Fruit fly (Drosophila melanogaster) whole organism, embryonic: ENCODE results near the gene brat.

ENCODE experiments used
- Awh ChIP-seq: fragments of 200-800 bp; sonication (Bioruptor generic); IDR thresholded peaks from 2 replicates; pipeline ENCODE4, ENCODE4 v1.3.6; 2022; ENCODE audit warnings: missing biosample characterization, missing genetic modification characterization
- CG10267 ChIP-seq: fragments of 200-800 bp; sonication (Bioruptor generic); optimal IDR thresholded peaks from 2 replicates; lab custom pipeline; 2018; ENCODE audit warnings: missing biosample characterization, mild to moderate bottlenecking, missing genetic modification characterization, moderate library complexity
- CG10959 ChIP-seq: fragments of 200-800 bp; sonication (Bioruptor generic); IDR thresholded peaks from 2 replicates; pipeline ENCODE4 v1.3.6; 2022; ENCODE audit warnings: missing biosample characterization, missing genetic modification characterization
- CG11504 ChIP-seq: fragments of 200-800 bp; sonication (Bioruptor generic); optimal IDR thresholded peaks from 3 replicates; lab custom pipeline; 2019; ENCODE audit warnings: missing biosample characterization, mild to moderate bottlenecking, missing genetic modification characterization, moderate library complexity
- CG12391 ChIP-seq: fragments of 200-800 bp; sonication (Bioruptor generic); optimal IDR thresholded peaks from 3 replicates; lab custom pipeline; 2018; ENCODE audit warnings: missing biosample characterization, mild to moderate bottlenecking, missing genetic modification characterization, moderate library complexity
- CG13424 ChIP-seq: fragments of 200-800 bp; sonication (Bioruptor generic); optimal IDR thresholded peaks from 2 replicates; lab custom pipeline; 2019; ENCODE audit warnings: missing biosample characterization, mild to moderate bottlenecking, missing genetic modification characterization, moderate library complexity
- CG14710 ChIP-seq: fragments of 200-800 bp; sonication (Bioruptor generic); optimal IDR thresholded peaks from 3 replicates; lab custom pipeline; 2019; ENCODE audit warnings: missing biosample characterization, mild to moderate bottlenecking, missing genetic modification characterization, moderate library complexity
- CG16815 ChIP-seq: fragments of 200-800 bp; sonication (Bioruptor generic); optimal IDR thresholded peaks from 3 replicates; lab custom pipeline; 2017; ENCODE audit warnings: missing biosample characterization, mild to moderate bottlenecking, missing genetic modification characterization
- CG17328 ChIP-seq: fragments of 200-800 bp; sonication (Bioruptor generic); IDR thresholded peaks from 2 replicates; pipeline ENCODE4 v1.3.6; 2022; ENCODE audit warnings: missing biosample characterization, missing genetic modification characterization
- CG17568 ChIP-seq: fragments of 200-800 bp; sonication (Bioruptor generic); optimal IDR thresholded peaks from 2 replicates; lab custom pipeline; 2018; ENCODE audit warnings: missing biosample characterization, mild to moderate bottlenecking, missing genetic modification characterization, moderate library complexity
- CG17829 ChIP-seq: fragments of 200-800 bp; optimal IDR thresholded peaks from 2 replicates; lab custom pipeline; 2019; ENCODE audit warnings: missing biosample characterization, mild to moderate bottlenecking, missing genetic modification characterization, moderate library complexity
- CG30403 ChIP-seq: fragments of 200-800 bp; sonication (Bioruptor generic); optimal IDR thresholded peaks from 3 replicates; lab custom pipeline; 2016; ENCODE audit warnings: missing biosample characterization, missing genetic modification characterization
- CG31441 ChIP-seq: fragments of 200-800 bp; sonication (Bioruptor generic); IDR thresholded peaks from 2 replicates; pipeline ENCODE4 v1.3.6; 2022; ENCODE audit warnings: missing biosample characterization, missing genetic modification characterization
- CG4707 ChIP-seq: fragments of 200-800 bp; sonication (Bioruptor generic); optimal IDR thresholded peaks from 2 replicates; lab custom pipeline; 2018; ENCODE audit warnings: missing biosample characterization, mild to moderate bottlenecking, missing genetic modification characterization, moderate library complexity
- CG7556 ChIP-seq: fragments of 200-800 bp; sonication (Bioruptor generic); optimal IDR thresholded peaks from 2 replicates; lab custom pipeline; 2017; ENCODE audit warnings: missing biosample characterization, mild to moderate bottlenecking, missing genetic modification characterization
- Camta ChIP-seq: fragments of 200-800 bp; sonication (Bioruptor generic); optimal IDR thresholded peaks from 2 replicates; lab custom pipeline; 2016; ENCODE audit warnings: missing biosample characterization, missing genetic modification characterization
- Chrac-16 ChIP-seq: fragments of 200-800 bp; sonication (Bioruptor generic); optimal IDR thresholded peaks from 3 replicates; lab custom pipeline; 2016; ENCODE audit warnings: missing biosample characterization, missing genetic modification characterization
- D ChIP-seq, 2 experiments: fragments of 200-800 bp in 1 of 2; fragments of >200 bp in 1 of 2; sonication (Bioruptor generic) in 1 of 2; optimal IDR thresholded peaks; 2 replicates in 1 of 2; 3 replicates in 1 of 2; lab custom pipeline; 2017; ENCODE audit warnings: mild to moderate bottlenecking in 1 of 2, missing biosample characterization in 1 of 2, missing genetic modification characterization in 1 of 2, missing genetic modification reagents in 1 of 2
- Dref ChIP-seq: fragments of 200-800 bp; sonication (Bioruptor generic); IDR thresholded peaks from 2 replicates; pipeline ENCODE4 v1.3.6; 2022; ENCODE audit warnings: missing biosample characterization, missing genetic modification characterization
- Fer1 ChIP-seq: fragments of 200-800 bp; sonication (Bioruptor generic); optimal IDR thresholded peaks from 2 replicates; lab custom pipeline; 2017; ENCODE audit warnings: missing biosample characterization, mild to moderate bottlenecking, missing genetic modification characterization
- Hr3 ChIP-seq: fragments of 200-800 bp; sonication (Bioruptor generic); optimal IDR thresholded peaks from 3 replicates; lab custom pipeline; 2016; ENCODE audit warnings: missing biosample characterization, missing genetic modification characterization
- Hr78 ChIP-seq, 2 experiments: fragments of 200-800 bp in 1 of 2; fragments of >200 bp in 1 of 2; sonication (Bioruptor generic) in 1 of 2; optimal IDR thresholded peaks; 2 replicates each; lab custom pipeline; 2017 to 2019; ENCODE audit warnings: missing biosample characterization in 2 of 2, missing genetic modification characterization in 2 of 2, mild to moderate bottlenecking in 1 of 2, moderate library complexity in 1 of 2
- Meics ChIP-seq: fragments of 200-800 bp; sonication (Bioruptor generic); optimal IDR thresholded peaks from 2 replicates; lab custom pipeline; 2017; ENCODE audit warnings: missing biosample characterization, mild to moderate bottlenecking, missing genetic modification characterization
- Mes4 ChIP-seq: fragments of 200-800 bp; sonication (Bioruptor generic); optimal IDR thresholded peaks from 2 replicates; lab custom pipeline; 2016; ENCODE audit warnings: missing biosample characterization, missing genetic modification characterization
- NC2β ChIP-seq: fragments of 200-800 bp; sonication (Bioruptor generic); optimal IDR thresholded peaks from 2 replicates; lab custom pipeline; 2016; ENCODE audit warnings: missing biosample characterization, missing genetic modification characterization
- Taf1 ChIP-seq: fragments of 200-800 bp; sonication (Bioruptor generic); IDR thresholded peaks from 2 replicates; pipeline ENCODE4 v1.3.6; 2022; ENCODE audit warnings: missing biosample characterization, missing genetic modification characterization
- Xrp1 ChIP-seq: fragments of 200-800 bp; sonication (Bioruptor generic); IDR thresholded peaks from 2 replicates; pipeline ENCODE4 v1.3.6; 2022; ENCODE audit warnings: missing biosample characterization, missing genetic modification characterization
- abd-A ChIP-seq: fragments of 200-800 bp; sonication (Bioruptor generic); optimal IDR thresholded peaks from 3 replicates; lab custom pipeline; 2019; ENCODE audit warnings: missing biosample characterization, mild to moderate bottlenecking, missing genetic modification characterization, moderate library complexity
- bsh ChIP-seq, 2 experiments: fragments of 200-800 bp; sonication (Bioruptor generic); optimal IDR thresholded peaks; 2 replicates each; lab custom pipeline; 2017 to 2018; ENCODE audit warnings: mild to moderate bottlenecking in 2 of 2, missing biosample characterization in 2 of 2, missing genetic modification characterization in 2 of 2, moderate library complexity in 1 of 2
- cad ChIP-seq: fragments of >200 bp; optimal IDR thresholded peaks from 2 replicates; lab custom pipeline; 2017; ENCODE audit warnings: missing biosample characterization, missing genetic modification characterization
- cwo ChIP-seq: fragments of 200-800 bp; sonication (Bioruptor generic); optimal IDR thresholded peaks from 3 replicates; lab custom pipeline; 2017; ENCODE audit warnings: missing biosample characterization, missing genetic modification characterization, mild to moderate bottlenecking, moderate library complexity, missing genetic modification reagents
- dimm ChIP-seq: fragments of 200-800 bp; sonication (Bioruptor generic); IDR thresholded peaks from 2 replicates; pipeline ENCODE4 v1.3.6; 2022; ENCODE audit warnings: missing biosample characterization, missing genetic modification characterization
- dmrt11E ChIP-seq: fragments of 200-800 bp; sonication (Bioruptor generic); optimal IDR thresholded peaks from 3 replicates; lab custom pipeline; 2018; ENCODE audit warnings: missing biosample characterization, mild to moderate bottlenecking, missing genetic modification characterization, moderate library complexity
- dmrt99B ChIP-seq: fragments of 200-800 bp; sonication (Bioruptor generic); optimal IDR thresholded peaks from 2 replicates; lab custom pipeline; 2018; ENCODE audit warnings: missing biosample characterization, mild to moderate bottlenecking, missing genetic modification characterization, moderate library complexity
- fd102C ChIP-seq: fragments of 200-800 bp; sonication (Bioruptor generic); optimal IDR thresholded peaks from 2 replicates; lab custom pipeline; 2018; ENCODE audit warnings: missing biosample characterization, mild to moderate bottlenecking, missing genetic modification characterization, moderate library complexity
- gcm ChIP-seq: fragments of 200-800 bp; sonication (Bioruptor generic); optimal IDR thresholded peaks from 2 replicates; lab custom pipeline; 2019; ENCODE audit warnings: missing biosample characterization, mild to moderate bottlenecking, missing genetic modification characterization, moderate library complexity
- gem ChIP-seq: fragments of 200-800 bp; sonication (Bioruptor generic); optimal IDR thresholded peaks from 2 replicates; lab custom pipeline; 2019; ENCODE audit warnings: missing biosample characterization, mild to moderate bottlenecking, missing genetic modification characterization, moderate library complexity
- gsb-n ChIP-seq: fragments of 200-800 bp; sonication (Bioruptor generic); optimal IDR thresholded peaks from 3 replicates; lab custom pipeline; 2018; ENCODE audit warnings: missing biosample characterization, mild to moderate bottlenecking, missing genetic modification characterization
- lbe ChIP-seq: fragments of 200-800 bp; sonication (Bioruptor generic); optimal IDR thresholded peaks from 2 replicates; lab custom pipeline; 2016; ENCODE audit warnings: missing biosample characterization, mild to moderate bottlenecking, missing genetic modification characterization
- nom ChIP-seq: fragments of 200-800 bp; sonication (Bioruptor generic); optimal IDR thresholded peaks from 2 replicates; lab custom pipeline; 2017; ENCODE audit warnings: missing biosample characterization, missing genetic modification characterization, mild to moderate bottlenecking, moderate library complexity, missing genetic modification reagents
- phol ChIP-seq: fragments of 200-800 bp; sonication (Bioruptor generic); optimal IDR thresholded peaks from 3 replicates; lab custom pipeline; 2018; ENCODE audit warnings: missing biosample characterization, mild to moderate bottlenecking, missing genetic modification characterization, moderate library complexity
- ranshi ChIP-seq: fragments of 200-800 bp; sonication (Bioruptor generic); IDR thresholded peaks from 2 replicates; pipeline ENCODE4 v1.3.6; 2022; ENCODE audit warnings: missing biosample characterization, missing genetic modification characterization
- sc ChIP-seq, 3 experiments: fragments of >200 bp in 2 of 3; fragments of 200-800 bp in 1 of 3; sonication (Bioruptor generic) in 1 of 3; optimal IDR thresholded peaks; 2 replicates in 2 of 3; 3 replicates in 1 of 3; lab custom pipeline; 2017; ENCODE audit warnings: mild to moderate bottlenecking in 1 of 3, missing biosample characterization in 1 of 3, missing genetic modification characterization in 1 of 3, missing genetic modification reagents in 1 of 3
- sens ChIP-seq: fragments of 200-800 bp; sonication (Bioruptor generic); peaks from one replicate; lab custom pipeline; 2016; ENCODE audit warnings: missing biosample characterization, missing genetic modification characterization
- tx ChIP-seq: fragments of 200-800 bp; sonication (Bioruptor generic); optimal IDR thresholded peaks from 2 replicates; lab custom pipeline; 2016; ENCODE audit warnings: missing biosample characterization, missing genetic modification characterization
- zfh1 ChIP-seq: fragments of 200-800 bp; sonication (Bioruptor generic); IDR thresholded peaks from 3 replicates; pipeline ENCODE4 v1.3.6; 2022; ENCODE audit warnings: missing biosample characterization, missing genetic modification characterization

The brat gene

DNA sequence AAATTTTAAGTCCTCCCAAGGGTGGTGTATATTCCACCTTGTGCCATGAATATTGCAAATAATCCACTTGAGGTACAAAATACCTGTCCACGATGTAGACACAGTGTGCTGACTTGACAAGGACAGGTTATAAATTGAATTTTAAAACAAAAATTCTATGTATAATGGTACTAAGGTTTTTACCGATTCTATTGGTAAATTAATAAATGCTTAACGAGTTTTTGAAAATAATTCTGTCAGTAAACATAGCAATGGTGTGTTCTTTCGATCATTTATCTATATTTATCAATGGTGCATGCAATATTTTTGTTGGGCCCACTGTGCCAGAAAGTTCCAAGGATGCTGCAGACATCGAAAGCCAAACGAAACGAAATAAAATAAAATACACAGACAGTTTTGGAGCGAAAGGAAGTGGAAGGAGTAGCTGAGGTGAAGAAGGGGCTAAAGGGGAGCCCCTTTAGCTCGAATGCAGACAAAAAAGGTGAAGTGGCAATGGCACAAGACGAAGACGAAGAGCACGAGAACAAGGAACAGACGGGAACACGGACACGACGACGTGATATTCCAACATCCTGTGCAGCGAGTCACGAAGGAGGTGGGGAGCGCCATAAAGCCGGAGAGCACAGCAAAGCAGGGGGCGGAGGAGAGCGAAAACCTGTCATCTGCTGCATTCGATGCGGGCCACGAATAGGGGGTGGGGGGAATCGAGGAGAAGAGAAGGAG lies 2.5 kb downstream of the brat start (continued):
- TF ChIP-seq CG13424 (tag; lab: Kevin White, UChicago) (peak; percentile 4), tx (GFP tag; lab: Kevin White, UChicago) (no peak), Dref (GFP tag; lab: Robert Waterston, UW) (no peak), CG4707 (GFP tag; lab: Kevin White, UChicago) (peak; percentile 87), bsh (GFP tag; optimal IDR thresholded peaks at IDR 0.05; lab: Kevin White, UChicago) (peak; percentile 32 to 50), dmrt99B (peak; percentile 34), Meics (GFP tag; lab: Kevin White, UChicago) (peak; percentile 20), sens (GFP tag; lab: Kevin White, UChicago) (peak; percentile 41), dmrt11E (tag; lab: Kevin White, UChicago) (peak; percentile 61), gsb-n (tag; lab: Kevin White, UChicago) (no peak), CG12391 (tag; lab: Kevin White, UChicago) (peak; percentile 31), CG11504 (peak; percentile 42)

dm6 chr2L:19136735-19137134 lies 3.1 kb downstream of the brat start:
- TF ChIP-seq Xrp1 (GFP tag; lab: Robert Waterston, UW) (peak; percentile 49; the same call in 1 of the 2 replicates), cad (GFP tag; lab: Kevin White, UChicago) (peak; percentile 21), Chrac-16 (peak; percentile 49), ranshi (GFP tag; lab: Robert Waterston, UW) (0 out of 2 replicates have a peak, but pooled peaks have one; percentile 6), CG16815 (GFP tag; lab: Kevin White, UChicago) (peak; percentile 62), phol (peak; percentile 60), CG7556 (GFP tag; lab: Kevin White, UChicago) (peak; percentile 34), CG17829 (tag; lab: Kevin White, UChicago) (peak; percentile 60), CG30403 (GFP tag; lab: Kevin White, UChicago) (peak; percentile 2), CG17568 (peak; percentile 49), CG31441 (GFP tag; lab: Robert Waterston, UW) (peak; percentile 31; the same call in 1 of the 2 replicates), abd-A (no peak), D (optimal IDR thresholded peaks at IDR 0.05; lab: Kevin White, UChicago) (no peak), D (GFP tag; optimal IDR thresholded peaks at IDR 0.05; lab: Kevin White, UChicago) (peak; percentile 3), Hr3 (GFP tag; lab: Kevin White, UChicago) (peak; percentile 7), Camta (GFP tag; lab: Kevin White, UChicago) (peak; percentile 8), gcm (peak; percentile 55), CG10959 (0 out of 2 replicates have a peak, but pooled peaks have one; percentile 31), sc (optimal IDR thresholded peaks at IDR 0.05; lab: Kevin White, UChicago) (no peak), sc (GFP tag; optimal IDR thresholded peaks at IDR 0.05; lab: Kevin White, UChicago) (no peak), gem (tag; lab: Kevin White, UChicago) (peak; percentile 66), Hr78 (GFP tag; optimal IDR thresholded peaks at IDR 0.05; lab: Kevin White, UChicago) (no peak), CG14710 (tag; lab: Kevin White, UChicago) (peak; percentile 57), lbe (GFP tag; lab: Kevin White, UChicago) (peak; percentile 86), nom (GFP tag; lab: Kevin White, UChicago) (peak; percentile 88), fd102C (peak; percentile 44), CG11504 (peak; percentile 0), Mes4 (GFP tag; lab: Kevin White, UChicago) (peak; percentile 20), NC2β (GFP tag; lab: Kevin White, UChicago) (no peak), zfh1 (GFP tag; lab: Robert Waterston, UW) (0 out of 3 replicates have a peak, but pooled peaks have one; percentile 25), dimm (GFP tag; lab: Robert Waterston, UW) (no peak), Taf1 (no peak), CG17328 (GFP tag; lab: Robert Waterston, UW) (0 out of 2 replicates have a peak, but pooled peaks have one; percentile 37), Fer1 (GFP tag; lab: Kevin White, UChicago) (no peak), cwo (GFP tag; lab: Kevin White, UChicago) (no peak), CG10267 (tag; lab: Kevin White, UChicago) (peak; percentile 46), Awh (GFP tag; lab: Robert Waterston, UW) (no peak)
